Worm (Caenorhabditis elegans): ENCODE results near the gene srbc-78.

The srbc-78 gene

ce11 chrV:20464778-20465177, 24.2 kb downstream of the srbc-78 start:
- TF ChIP-seq W03F9.2 (tag; optimal IDR thresholded peaks at IDR 0.05) = no peak
- no peak for TF ChIP-seq dao-5 (tag; optimal IDR thresholded peaks at IDR 0.05)
- no peak for TF ChIP-seq him-1 (tag; optimal IDR thresholded peaks at IDR 0.05)

ce11 chrV:20460808-20461207, 28.2 kb downstream of the srbc-78 start, which contains the start of gene B0250.18:
B0250.18 (minus strand) TSS chrV:20460908.
- TF ChIP-seq him-1 (tag; optimal IDR thresholded peaks at IDR 0.05) = no peak
- no peak for TF ChIP-seq W03F9.2 (tag; optimal IDR thresholded peaks at IDR 0.05)
- TF ChIP-seq dao-5 (tag; optimal IDR thresholded peaks at IDR 0.05) = no peak

ce11 chrV:20457155-20457554, 31.8 kb downstream of the srbc-78 start:
- TF ChIP-seq him-1 (tag; optimal IDR thresholded peaks at IDR 0.05) (no peak), dao-5 (tag; optimal IDR thresholded peaks at IDR 0.05) (no peak), W03F9.2 (tag; optimal IDR thresholded peaks at IDR 0.05) (no peak)

ce11 chrV:20455637-20456036, 33.4 kb downstream of the srbc-78 start:
- TF ChIP-seq W03F9.2 (tag; optimal IDR thresholded peaks at IDR 0.05) = no peak
- TF ChIP-seq him-1 (tag; optimal IDR thresholded peaks at IDR 0.05) = no peak
- TF ChIP-seq dao-5 (tag; optimal IDR thresholded peaks at IDR 0.05) = no peak

- no peak for TF ChIP-seq dao-5 (tag; optimal IDR thresholded peaks at IDR 0.05)
- TF ChIP-seq W03F9.2 (tag; optimal IDR thresholded peaks at IDR 0.05) = no peak
- no peak for TF ChIP-seq him-1 (tag; optimal IDR thresholded peaks at IDR 0.05)
Measured at ce11 chrV:20453811-20454210, 35.2 kb downstream of the srbc-78 start, which contains the start of gene srd-70. srd-70 (plus strand) TSS chrV:20454111.

- TF ChIP-seq W03F9.2 (tag; optimal IDR thresholded peaks at IDR 0.05) = no peak
- no peak for TF ChIP-seq him-1 (tag; optimal IDR thresholded peaks at IDR 0.05)
- no peak for TF ChIP-seq dao-5 (tag; optimal IDR thresholded peaks at IDR 0.05)
Measured at ce11 chrV:20453084-20453483, 35.9 kb downstream of the srbc-78 start, which contains the start of gene F48F5.6. F48F5.6 (minus strand) TSS chrV:20453184.

ce11 chrV:20451793-20452192, 37.2 kb downstream of the srbc-78 start:
- TF ChIP-seq dao-5 (tag; optimal IDR thresholded peaks at IDR 0.05) = no peak
- no peak for TF ChIP-seq W03F9.2 (tag; optimal IDR thresholded peaks at IDR 0.05)
- TF ChIP-seq him-1 (tag; optimal IDR thresholded peaks at IDR 0.05) = no peak

ce11 chrV:20445898-20446297, 43.1 kb downstream of the srbc-78 start:
- TF ChIP-seq W03F9.2 (tag; optimal IDR thresholded peaks at IDR 0.05) (no peak), him-1 (tag; optimal IDR thresholded peaks at IDR 0.05) (no peak), dao-5 (tag; optimal IDR thresholded peaks at IDR 0.05) (no peak)

All from whole organism, L4/young adult.